Fruit fly (Drosophila melanogaster): ENCODE results near the gene cad.

Gene cad

dm6 chr2L:20761951-20762538 is 8.5 kb upstream of the cad start (continued):
- TF ChIP-seq Hr3 (GFP tag; optimal IDR thresholded peaks at IDR 0.05) = peak; percentile 25
- TF ChIP-seq BtbVII (GFP tag; optimal IDR thresholded peaks at IDR 0.05) = peak; percentile 3
- peak; percentile 20 for TF ChIP-seq tin (GFP tag; optimal IDR thresholded peaks at IDR 0.05)
- peak; percentile 50 for TF ChIP-seq CG7271 (tag; optimal IDR thresholded peaks at IDR 0.05)
- TF ChIP-seq CG1602 (GFP tag; optimal IDR thresholded peaks at IDR 0.05) = peak; percentile 35
- peak; percentile 32 for TF ChIP-seq CG12659 (GFP tag; optimal IDR thresholded peaks at IDR 0.05)
- TF ChIP-seq CG15514 (GFP tag; optimal IDR thresholded peaks at IDR 0.05) = peak; percentile 23
- TF ChIP-seq NFAT (GFP tag; IDR thresholded peaks at IDR 0.05) = no peak
- TF ChIP-seq CG12391 (tag; optimal IDR thresholded peaks at IDR 0.05) = peak; percentile 62
- TF ChIP-seq ranshi (GFP tag; IDR thresholded peaks at IDR 0.05) = 0 out of 2 replicates have a peak, but pooled peaks have one; percentile 53
- peak; percentile 36 for TF ChIP-seq CG10267 (tag; optimal IDR thresholded peaks at IDR 0.05)
- TF ChIP-seq CG10147 (GFP tag; optimal IDR thresholded peaks at IDR 0.05) = peak; percentile 22
- TF ChIP-seq CG32772 (GFP tag; IDR thresholded peaks at IDR 0.05) = peak; percentile 16; the same call in 1 of the 2 replicates
- TF ChIP-seq CG13775 (GFP tag; optimal IDR thresholded peaks at IDR 0.05) = peak; percentile 37
- TF ChIP-seq az2 (GFP tag; optimal IDR thresholded peaks at IDR 0.05) = peak; percentile 41
- TF ChIP-seq vvl (GFP tag; IDR thresholded peaks at IDR 0.05) = peak; percentile 78
- TF ChIP-seq Chrac-16 (GFP tag; optimal IDR thresholded peaks at IDR 0.05) = peak; percentile 35
- TF ChIP-seq CG2202 (tag; optimal IDR thresholded peaks at IDR 0.05) = no peak
- no peak for TF ChIP-seq sima (GFP tag; optimal IDR thresholded peaks at IDR 0.05)
- no peak for TF ChIP-seq ara (GFP tag; IDR thresholded peaks at IDR 0.05)
- peak; percentile 50 for TF ChIP-seq Oli (tag; optimal IDR thresholded peaks at IDR 0.05)
- TF ChIP-seq CG30431 (GFP tag; optimal IDR thresholded peaks at IDR 0.05) = peak; percentile 23
- peak; percentile 43 for TF ChIP-seq CG18599 (GFP tag; optimal IDR thresholded peaks at IDR 0.05)
- no peak for TF ChIP-seq ab (GFP tag; optimal IDR thresholded peaks at IDR 0.05)
- peak; percentile 45; the same call in 1 of the 2 replicates for TF ChIP-seq CG17328 (GFP tag; IDR thresholded peaks at IDR 0.05)
- TF ChIP-seq CG1603 (tag; optimal IDR thresholded peaks at IDR 0.05) = peak; percentile 8
- TF ChIP-seq CG4820 (GFP tag; optimal IDR thresholded peaks at IDR 0.05) = peak; percentile 27
- peak; percentile 64 for TF ChIP-seq CG9727 (GFP tag; optimal IDR thresholded peaks at IDR 0.05)
- TF ChIP-seq Bteb2 (GFP tag; optimal IDR thresholded peaks at IDR 0.05) = no peak
- peak; percentile 45; the same call in 2 of the 3 replicates for TF ChIP-seq tgo (GFP tag; IDR thresholded peaks at IDR 0.05)
- TF ChIP-seq CG1024 (GFP tag; IDR thresholded peaks at IDR 0.05) = no peak
- TF ChIP-seq D19B (GFP tag; optimal IDR thresholded peaks at IDR 0.05) = peak; percentile 1
- 0 out of 2 replicates have a peak, but pooled peaks have one; percentile 28 for TF ChIP-seq sisA (GFP tag; IDR thresholded peaks at IDR 0.05)
- TF ChIP-seq CG4424 (GFP tag; optimal IDR thresholded peaks at IDR 0.05) = peak; percentile 44
- peak; percentile 50 for TF ChIP-seq CG8388 (GFP tag; optimal IDR thresholded peaks at IDR 0.05)
- peak; percentile 64 for TF ChIP-seq CG7839 (tag; optimal IDR thresholded peaks at IDR 0.05)
- no peak for TF ChIP-seq Kr (GFP tag; optimal IDR thresholded peaks at IDR 0.05)
- TF ChIP-seq dpn (GFP tag; optimal IDR thresholded peaks at IDR 0.05) = peak in 1 of 2 experiments; percentile 16
- peak; percentile 42 for TF ChIP-seq gcm (GFP tag; optimal IDR thresholded peaks at IDR 0.05)
- TF ChIP-seq CG11560 (tag; IDR thresholded peaks at IDR 0.05) = no peak
- peak; percentile 23 for TF ChIP-seq lilli (GFP tag; optimal IDR thresholded peaks at IDR 0.05)
- TF ChIP-seq CG17829 (tag; optimal IDR thresholded peaks at IDR 0.05) = peak; percentile 40
- peak; percentile 5 for TF ChIP-seq CG1233 (GFP tag; optimal IDR thresholded peaks at IDR 0.05)
- TF ChIP-seq row (GFP tag; IDR thresholded peaks at IDR 0.05) = peak; percentile 67
- TF ChIP-seq bbx (GFP tag; IDR thresholded peaks at IDR 0.05; ENCODE audit: partially characterized antibody) = no peak
- TF ChIP-seq Ada2b (GFP tag; IDR thresholded peaks at IDR 0.05) = peak; percentile 48; the same call in 1 of the 2 replicates
- no peak for TF ChIP-seq CG3726 (GFP tag; IDR thresholded peaks at IDR 0.05)
- peak; percentile 48 for TF ChIP-seq CG14710 (tag; optimal IDR thresholded peaks at IDR 0.05)
- no peak for TF ChIP-seq Scr (GFP tag; IDR thresholded peaks at IDR 0.05; ENCODE audit: partially characterized antibody)
- peak; percentile 65 for TF ChIP-seq CG2712 (tag; optimal IDR thresholded peaks at IDR 0.05)

Data from whole organism, embryonic.